Worm (Caenorhabditis elegans) whole organism, mixed stage, embryonic: ENCODE results near the gene nstp-2.
"Not testable (repeated sequence)": the region's sequence is repeated elsewhere in the genome, so short reads cannot be mapped to it uniquely, and the experiment has no call there.

Source experiments
- elt-3 ChIP-seq: fragments of 150-350 bp; optimal IDR thresholded peaks from 2 replicates; lab custom pipeline; 2014; ENCODE audit warnings: missing biosample characterization, missing genetic modification characterization
- lsy-2 ChIP-seq: fragments of 150-350 bp; optimal IDR thresholded peaks from 2 replicates; lab custom pipeline; 2014; ENCODE audit warnings: missing biosample characterization, missing genetic modification characterization

DNA sequence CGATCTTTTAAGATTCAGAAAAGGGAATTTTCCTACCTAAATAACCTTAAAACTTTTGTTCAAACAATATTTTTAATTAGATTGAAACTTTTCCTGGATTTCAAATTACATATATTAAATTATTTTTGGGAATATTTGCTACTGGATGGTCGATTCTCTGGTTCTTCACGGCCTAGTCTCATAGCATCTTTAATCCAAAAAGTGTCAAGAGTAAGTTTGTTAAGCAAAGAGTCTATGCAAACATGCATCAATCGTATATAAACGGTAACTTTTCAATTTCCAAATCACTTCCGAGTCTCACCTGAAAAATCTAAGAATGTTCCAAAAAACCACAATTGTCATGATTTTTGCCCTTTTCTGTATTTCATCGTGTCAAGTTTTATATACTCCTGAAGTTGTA is 8.1 kb downstream of the nstp-2 start, which contains the start of gene nspb-4:
- not testable (repeated sequence) for TF ChIP-seq lsy-2; elt-3 (tag; lab: Kevin White, UChicago)
